Fruit fly (Drosophila melanogaster): Measurements from ENCODE around the gene CG12104.
A peak's percentile ranks its signal among the peaks of the same experiment; 100 is the strongest.

Gene CG12104

DNA sequence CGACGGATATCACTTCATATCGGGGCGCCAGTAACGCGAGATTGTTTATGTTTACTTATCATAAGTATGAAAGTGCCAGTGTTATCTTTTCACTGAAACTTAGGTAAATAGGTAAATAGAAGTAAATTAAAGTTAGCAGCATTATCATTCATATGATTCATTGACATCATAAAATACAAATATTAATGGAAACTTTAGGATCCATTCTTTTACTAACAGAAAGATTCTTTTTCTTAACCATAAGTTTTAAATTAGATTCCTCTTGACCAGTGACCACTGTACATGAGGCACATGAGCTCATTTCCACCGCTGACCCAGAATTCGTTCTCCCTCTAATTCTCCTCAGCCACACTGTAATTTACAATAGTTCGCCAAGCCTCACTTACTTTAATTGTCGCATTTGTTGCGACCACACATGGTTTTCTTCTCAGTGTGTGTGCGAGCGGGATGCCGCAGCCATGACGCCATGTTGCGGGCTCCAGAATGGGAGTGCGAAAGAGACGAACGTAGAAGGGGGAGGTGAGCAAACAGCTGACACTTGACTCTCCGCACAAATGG, 24.0 kb downstream of the CG12104 start (continued):
- TF ChIP-seq CG31627 (GFP tag; optimal IDR thresholded peaks at IDR 0.05) (no peak), CG6792 (GFP tag; optimal IDR thresholded peaks at IDR 0.05) (no peak), CG11762 (GFP tag; optimal IDR thresholded peaks at IDR 0.05; ENCODE audit: insufficient read depth) (no peak), CG7368 (GFP tag; optimal IDR thresholded peaks at IDR 0.05) (no peak), Hr38 (GFP tag; optimal IDR thresholded peaks at IDR 0.05) (no peak), Sox102F (GFP tag; optimal IDR thresholded peaks at IDR 0.05) (no peak), CG6854 (GFP tag; optimal IDR thresholded peaks at IDR 0.05) (no peak), OdsH (GFP tag; optimal IDR thresholded peaks at IDR 0.05) (no peak), Blimp-1 (GFP tag; optimal IDR thresholded peaks at IDR 0.05) (no peak), esn (GFP tag; optimal IDR thresholded peaks at IDR 0.05) (no peak), Sox14 (GFP tag; optimal IDR thresholded peaks at IDR 0.05) (no peak), Gug (GFP tag; IDR thresholded peaks at IDR 0.05) (no peak), CG3032 (tag; optimal IDR thresholded peaks at IDR 0.05) (no peak), achi (GFP tag; optimal IDR thresholded peaks at IDR 0.05) (peak; percentile 19), CG10669 (GFP tag; optimal IDR thresholded peaks at IDR 0.05) (no peak), CG8119 (GFP tag; IDR thresholded peaks at IDR 0.05) (0 out of 3 replicates have a peak, but pooled peaks have one; percentile 16), fkh (GFP tag; optimal IDR thresholded peaks at IDR 0.05) (peak; percentile 64), Sox15 (GFP tag; optimal IDR thresholded peaks at IDR 0.05) (no peak), net (GFP tag; optimal IDR thresholded peaks at IDR 0.05) (no peak), CG34406 (GFP tag; optimal IDR thresholded peaks at IDR 0.05) (no peak), Eip93F (GFP tag; optimal IDR thresholded peaks at IDR 0.05) (no peak), Met (GFP tag; optimal IDR thresholded peaks at IDR 0.05) (no peak), salr (GFP tag; optimal IDR thresholded peaks at IDR 0.05) (no peak)

DNA sequence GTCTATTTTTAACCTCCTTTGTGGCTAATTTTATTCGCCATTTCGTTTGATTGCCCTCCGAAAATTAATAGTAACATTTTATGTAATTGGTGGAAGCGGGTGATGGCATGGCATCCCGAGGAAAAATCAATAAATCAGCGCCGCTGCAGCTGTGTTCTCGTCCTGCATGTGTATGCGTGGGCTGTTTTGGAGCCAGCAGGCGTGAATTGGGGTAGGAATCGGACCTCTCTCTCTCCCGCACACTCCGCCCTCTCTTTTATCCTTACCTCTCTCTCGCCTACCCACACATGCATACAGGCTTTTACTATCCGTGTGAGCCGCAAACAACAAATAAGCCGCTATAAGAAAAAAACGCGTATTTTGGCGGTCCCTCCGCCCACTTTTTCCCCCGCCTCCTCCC, 25.1 kb downstream of the CG12104 start:
- TF ChIP-seq eg (GFP tag; IDR thresholded peaks at IDR 0.05) (0 out of 3 replicates have a peak, but pooled peaks have one; percentile 26), pdm3 (GFP tag; optimal IDR thresholded peaks at IDR 0.05) (no peak)

DNA sequence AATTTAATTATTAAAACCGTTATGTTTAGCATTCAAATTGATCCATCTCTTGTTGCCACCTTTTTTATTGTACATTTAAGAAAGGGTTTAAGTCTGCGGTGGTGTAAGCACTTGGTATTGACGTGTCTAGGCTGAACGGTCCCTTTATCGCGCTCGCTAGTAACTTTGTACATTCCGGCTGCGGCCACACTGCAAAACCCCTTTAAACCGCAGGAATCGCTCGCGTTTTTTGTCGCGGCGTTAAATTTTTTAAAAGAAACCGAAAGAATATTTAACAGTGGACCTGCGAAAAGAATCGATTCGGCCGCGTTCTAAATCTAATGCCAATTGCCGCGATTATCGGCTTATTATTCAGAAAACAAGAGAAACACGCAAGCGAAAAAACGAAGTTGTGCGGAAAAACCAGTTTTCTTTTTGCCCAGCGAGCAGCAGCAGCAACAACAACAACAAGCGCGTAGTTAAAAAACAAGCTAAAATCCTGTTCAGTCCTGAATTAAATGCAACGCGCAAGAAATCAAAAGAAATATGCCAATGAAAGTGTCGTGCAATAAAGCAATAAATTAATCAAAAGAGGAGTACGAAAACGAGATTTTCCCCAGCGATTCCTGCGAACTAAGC, 25.9 kb downstream of the CG12104 start, which contains the start of gene CG13917:
CG13917 (plus strand) TSS at position 211 of the 618 bp plus-strand sequence.
- TF ChIP-seq cyc (GFP tag; optimal IDR thresholded peaks at IDR 0.05) (no peak), CG6808 (GFP tag; optimal IDR thresholded peaks at IDR 0.05) (peak; percentile 29), CG6163 (GFP tag; IDR thresholded peaks at IDR 0.05) (peak; percentile 33; the same call in 1 of the 3 replicates), Blimp-1 (GFP tag; optimal IDR thresholded peaks at IDR 0.05) (no peak), CG6276 (GFP tag; optimal IDR thresholded peaks at IDR 0.05) (peak; percentile 36), CG16779 (tag; optimal IDR thresholded peaks at IDR 0.05) (peak; percentile 7), ss (GFP tag; optimal IDR thresholded peaks at IDR 0.05) (peak in 1 of 2 experiments; percentile 42), CG31627 (GFP tag; optimal IDR thresholded peaks at IDR 0.05) (no peak), dsx (GFP tag; optimal IDR thresholded peaks at IDR 0.05; ENCODE audit: poor library complexity, severe bottlenecking) (peak; percentile 45), pdm3 (GFP tag; optimal IDR thresholded peaks at IDR 0.05) (no peak), Eip78C (GFP tag) (peak; percentile 85), CG6854 (GFP tag; optimal IDR thresholded peaks at IDR 0.05) (peak; percentile 71), CG8119 (GFP tag; IDR thresholded peaks at IDR 0.05) (0 out of 3 replicates have a peak, but pooled peaks have one; percentile 15), eg (GFP tag; IDR thresholded peaks at IDR 0.05) (0 out of 3 replicates have a peak, but pooled peaks have one; percentile 21)

DNA sequence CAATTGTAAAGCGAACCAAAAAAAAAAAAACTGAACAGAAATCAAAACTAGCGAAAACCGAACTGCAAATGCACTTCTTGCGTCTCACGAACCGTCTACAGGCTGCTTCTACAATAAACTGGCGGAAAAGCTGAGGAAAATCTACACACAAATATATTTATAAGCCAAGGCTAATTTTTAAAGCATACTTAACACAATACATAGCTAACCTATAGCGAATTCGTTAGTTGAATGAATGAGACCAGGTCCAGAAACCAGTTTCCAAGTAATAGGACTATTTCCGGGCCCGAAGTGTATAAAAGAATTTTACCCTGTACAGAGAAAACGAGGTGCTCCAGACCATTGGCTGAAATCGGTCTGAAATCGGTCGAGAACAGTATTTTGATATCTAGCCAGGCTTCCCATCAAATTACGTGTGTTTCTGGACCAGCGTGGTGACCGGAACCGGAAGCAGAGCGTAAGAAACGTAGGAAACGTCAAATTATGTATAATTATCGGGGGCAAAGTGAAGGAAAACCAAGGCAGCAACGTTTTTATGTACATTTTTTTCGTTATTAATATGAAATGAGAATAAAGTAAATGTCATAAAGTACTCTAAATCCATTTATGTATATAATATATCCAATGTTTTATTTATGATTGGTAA, 26.6 kb downstream of the CG12104 start:
- peak; percentile 85 for TF ChIP-seq Eip78C (GFP tag)
- no peak for TF ChIP-seq spab (GFP tag; optimal IDR thresholded peaks at IDR 0.05)
- TF ChIP-seq CG1621 (tag; optimal IDR thresholded peaks at IDR 0.05): no peak
- no peak for TF ChIP-seq eg (GFP tag; IDR thresholded peaks at IDR 0.05)
- no peak for TF ChIP-seq net (GFP tag; optimal IDR thresholded peaks at IDR 0.05)
- no peak for TF ChIP-seq CG34406 (GFP tag; optimal IDR thresholded peaks at IDR 0.05)
- no peak for TF ChIP-seq CG11294 (GFP tag; IDR thresholded peaks at IDR 0.05)
- no peak for TF ChIP-seq Sox15 (GFP tag; optimal IDR thresholded peaks at IDR 0.05)
- TF ChIP-seq CG11902 (GFP tag; optimal IDR thresholded peaks at IDR 0.05): no peak
- no peak for TF ChIP-seq salr (GFP tag; optimal IDR thresholded peaks at IDR 0.05)
- no peak for TF ChIP-seq CG11762 (GFP tag; optimal IDR thresholded peaks at IDR 0.05; ENCODE audit: insufficient read depth)
- TF ChIP-seq Sox14 (GFP tag; optimal IDR thresholded peaks at IDR 0.05): no peak
- TF ChIP-seq Lpt (GFP tag; optimal IDR thresholded peaks at IDR 0.05): no peak
- TF ChIP-seq OdsH (GFP tag; optimal IDR thresholded peaks at IDR 0.05): no peak
- no peak for TF ChIP-seq Sox102F (GFP tag; optimal IDR thresholded peaks at IDR 0.05)
- TF ChIP-seq CG7368 (GFP tag; optimal IDR thresholded peaks at IDR 0.05): no peak
- TF ChIP-seq dac (GFP tag; optimal IDR thresholded peaks at IDR 0.05): no peak
- TF ChIP-seq CG15336 (GFP tag; IDR thresholded peaks at IDR 0.05): peak; percentile 39; the same call in 1 of the 2 replicates
- 0 out of 3 replicates have a peak, but pooled peaks have one; percentile 20 for TF ChIP-seq CG6163 (GFP tag; IDR thresholded peaks at IDR 0.05)
- no peak for TF ChIP-seq CG3032 (tag; optimal IDR thresholded peaks at IDR 0.05)
- peak; percentile 35 for TF ChIP-seq Hr4 (GFP tag; optimal IDR thresholded peaks at IDR 0.05)
- no peak for TF ChIP-seq fkh (GFP tag; optimal IDR thresholded peaks at IDR 0.05)
